Fruit fly (Drosophila melanogaster) S2 (cell line): ENCODE data around the gene Notum.

Experiments used
- CG8478 ChIP-seq: fragments of >200 bp; optimal IDR thresholded peaks from 2 replicates; lab custom pipeline; 2018
- CTCF ChIP-seq, 2 experiments: fragments of >200 bp; optimal IDR thresholded peaks; 2 replicates each; lab custom pipeline; 2018

DNA sequence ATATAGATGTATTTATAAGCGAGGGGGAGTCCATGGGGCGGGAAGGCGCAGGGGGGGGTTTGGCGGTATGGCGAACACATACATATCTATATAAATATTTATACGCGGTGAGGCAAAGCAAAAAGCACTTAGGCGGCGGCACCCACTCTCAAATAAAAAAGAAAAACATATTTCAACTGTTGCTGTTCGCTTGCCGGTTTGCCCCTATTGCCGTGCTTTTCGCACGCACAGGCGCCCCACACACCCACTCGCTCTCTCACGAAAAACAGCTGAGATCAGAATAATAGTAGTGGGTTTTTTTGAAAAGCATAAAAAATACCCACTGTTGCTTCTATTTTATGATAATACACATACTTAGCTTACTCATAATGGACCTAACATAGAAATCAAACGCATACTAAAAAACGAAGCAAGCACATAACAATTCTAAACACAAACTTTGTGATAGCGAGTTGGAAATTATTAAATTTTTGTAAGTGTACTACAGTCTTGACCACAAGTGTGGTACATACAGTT, 22.1 kb upstream of the Notum start:
- TF ChIP-seq CTCF (optimal IDR thresholded peaks at IDR 0.05; lab: Kevin White, UChicago) (no peak), CG8478 (lab: Kevin White, UChicago) (no peak)
